Fruit fly (Drosophila melanogaster): Measurements from ENCODE around the gene bbx.
A peak's percentile ranks its signal among the peaks of the same experiment; 100 is the strongest.

bbx gene

dm6 chrX:21388734-21389133 lies 25.9 kb downstream of the bbx start, which contains the start of gene mst (continued):
- TF ChIP-seq Bgb (GFP tag; IDR thresholded peaks at IDR 0.05; ENCODE audit: partially characterized antibody): peak; percentile 46; the same call in 1 of the 2 replicates
- no peak for TF ChIP-seq twi (tag; optimal IDR thresholded peaks at IDR 0.05)
- no peak for TF ChIP-seq PHDP (tag; optimal IDR thresholded peaks at IDR 0.05)
- TF ChIP-seq Fer2 (tag; optimal IDR thresholded peaks at IDR 0.05): no peak
- no peak for TF ChIP-seq NC2α (GFP tag; optimal IDR thresholded peaks at IDR 0.05)
- peak; percentile 73; the same call in 1 of the 2 replicates for TF ChIP-seq sna (GFP tag; IDR thresholded peaks at IDR 0.05; ENCODE audit: partially characterized antibody)
- no peak for TF ChIP-seq fd64A (GFP tag; optimal IDR thresholded peaks at IDR 0.05)
- no peak for TF ChIP-seq CHES-1-like (GFP tag; optimal IDR thresholded peaks at IDR 0.05)
- 0 out of 2 replicates have a peak, but pooled peaks have one; percentile 32 for TF ChIP-seq CG2129 (GFP tag; IDR thresholded peaks at IDR 0.05; ENCODE audit: partially characterized antibody)
- no peak for TF ChIP-seq Lim3 (GFP tag; IDR thresholded peaks at IDR 0.05)
- TF ChIP-seq Lpt (GFP tag; optimal IDR thresholded peaks at IDR 0.05): no peak
- TF ChIP-seq vfl (GFP tag; optimal IDR thresholded peaks at IDR 0.05): no peak
- no peak for TF ChIP-seq ap (GFP tag; IDR thresholded peaks at IDR 0.05)
- TF ChIP-seq zen2 (GFP tag; IDR thresholded peaks at IDR 0.05; ENCODE audit: partially characterized antibody): peak; percentile 44; the same call in 1 of the 3 replicates
- no peak for TF ChIP-seq pros (GFP tag; optimal IDR thresholded peaks at IDR 0.05)
- no peak for TF ChIP-seq CG10147 (GFP tag; optimal IDR thresholded peaks at IDR 0.05)
- TF ChIP-seq disco-r (GFP tag; optimal IDR thresholded peaks at IDR 0.05): no peak
- no peak for TF ChIP-seq CG9437 (GFP tag; optimal IDR thresholded peaks at IDR 0.05)
- no peak for TF ChIP-seq CG12744 (GFP tag; optimal IDR thresholded peaks at IDR 0.05)
- TF ChIP-seq Bteb2 (GFP tag; optimal IDR thresholded peaks at IDR 0.05): no peak
- no peak for TF ChIP-seq HHEX (GFP tag; optimal IDR thresholded peaks at IDR 0.05)
- TF ChIP-seq CrebB (tag; optimal IDR thresholded peaks at IDR 0.05): no peak
- peak; percentile 64 for TF ChIP-seq unc-4 (GFP tag; IDR thresholded peaks at IDR 0.05; ENCODE audit: partially characterized antibody)
- peak; percentile 38 for TF ChIP-seq inv (GFP tag; IDR thresholded peaks at IDR 0.05; ENCODE audit: partially characterized antibody)
- peak; percentile 40; the same call in 1 of the 3 replicates for TF ChIP-seq CG6791 (GFP tag; IDR thresholded peaks at IDR 0.05; ENCODE audit: partially characterized antibody)
- TF ChIP-seq dmrt99B (tag; optimal IDR thresholded peaks at IDR 0.05): no peak
- TF ChIP-seq CG10267 (tag; optimal IDR thresholded peaks at IDR 0.05): no peak
- peak; percentile 65; the same call in 1 of the 2 replicates for TF ChIP-seq hbn (GFP tag; IDR thresholded peaks at IDR 0.05; ENCODE audit: partially characterized antibody)
- no peak for TF ChIP-seq CG3995 (GFP tag; optimal IDR thresholded peaks at IDR 0.05)
- no peak for TF ChIP-seq chm (GFP tag; IDR thresholded peaks at IDR 0.05)
- no peak for TF ChIP-seq CoRest (tag; optimal IDR thresholded peaks at IDR 0.05)
- TF ChIP-seq ind (GFP tag; optimal IDR thresholded peaks at IDR 0.05): no peak
- TF ChIP-seq Spps (tag; optimal IDR thresholded peaks at IDR 0.05): no peak
- TF ChIP-seq Optix (GFP tag; IDR thresholded peaks at IDR 0.05): no peak
- no peak for TF ChIP-seq slp2 (GFP tag; optimal IDR thresholded peaks at IDR 0.05)
- TF ChIP-seq CG13424 (tag; optimal IDR thresholded peaks at IDR 0.05): no peak
- no peak for TF ChIP-seq danr (GFP tag; IDR thresholded peaks at IDR 0.05)
- TF ChIP-seq pb (GFP tag; optimal IDR thresholded peaks at IDR 0.05): no peak
- TF ChIP-seq CG2199 (GFP tag; IDR thresholded peaks at IDR 0.05): no peak
- TF ChIP-seq Med (GFP tag): no peak
- no peak for TF ChIP-seq CG5245 (GFP tag; optimal IDR thresholded peaks at IDR 0.05)
- no peak for TF ChIP-seq Atf3 (GFP tag; optimal IDR thresholded peaks at IDR 0.05)
- no peak for TF ChIP-seq dpn (GFP tag; optimal IDR thresholded peaks at IDR 0.05)
- TF ChIP-seq ftz-f1 (GFP tag; optimal IDR thresholded peaks at IDR 0.05): no peak
- peak; percentile 47 for TF ChIP-seq row (GFP tag; IDR thresholded peaks at IDR 0.05)
- TF ChIP-seq Opbp (GFP tag; IDR thresholded peaks at IDR 0.05; ENCODE audit: partially characterized antibody): peak; percentile 59; the same call in 2 of the 3 replicates
- no peak for TF ChIP-seq Sry-δ (GFP tag; optimal IDR thresholded peaks at IDR 0.05)
- no peak for TF ChIP-seq Adf1 (GFP tag; IDR thresholded peaks at IDR 0.05)
- TF ChIP-seq mam (GFP tag; optimal IDR thresholded peaks at IDR 0.05): no peak
- no peak for TF ChIP-seq CG15073 (GFP tag; optimal IDR thresholded peaks at IDR 0.05)
- no peak for TF ChIP-seq pnt (GFP tag; optimal IDR thresholded peaks at IDR 0.05)

Measured in whole organism, embryonic.